Fruit fly (Drosophila melanogaster) whole organism, embryonic: ENCODE measurements around the gene Usp14.

ENCODE experiments used
- Aef1 ChIP-seq: fragments of 200-800 bp; sonication (Bioruptor generic); IDR thresholded peaks from 3 replicates; pipeline ENCODE4 v1.3.6; 2022; ENCODE audit warnings: missing biosample characterization, missing genetic modification characterization
- CG1024 ChIP-seq: fragments of 200-800 bp; sonication (Bioruptor generic); IDR thresholded peaks from 2 replicates; pipeline ENCODE4 v1.3.6; 2022; ENCODE audit warnings: missing biosample characterization, missing genetic modification characterization
- CG10366 ChIP-seq: fragments of 200-800 bp; sonication (Bioruptor generic); IDR thresholded peaks from 2 replicates; pipeline ENCODE4 v1.3.6; 2022; ENCODE audit warnings: missing biosample characterization, missing genetic modification characterization
- CG13775 ChIP-seq: fragments of 200-800 bp; sonication (Bioruptor generic); optimal IDR thresholded peaks from 3 replicates; lab custom pipeline; 2017; ENCODE audit warnings: missing biosample characterization, mild to moderate bottlenecking, missing genetic modification characterization
- CG16863 ChIP-seq: fragments of 200-800 bp; sonication (Bioruptor generic); optimal IDR thresholded peaks from 3 replicates; lab custom pipeline; 2016; ENCODE audit warnings: missing biosample characterization, missing genetic modification characterization
- CG17612 ChIP-seq: fragments of 200-800 bp; sonication (Bioruptor generic); IDR thresholded peaks from 2 replicates; pipeline ENCODE4 v1.3.6; 2022; ENCODE audit warnings: missing biosample characterization, missing genetic modification characterization
- CG2129 ChIP-seq: fragments of 200-800 bp; sonication (Bioruptor generic); IDR thresholded peaks from 2 replicates; pipeline ENCODE4 v1.3.6; 2022; ENCODE audit warnings: missing biosample characterization, missing genetic modification characterization; ENCODE audit not compliant: partially characterized antibody
- CG43689 ChIP-seq: fragments of 200-800 bp; sonication (Bioruptor generic); IDR thresholded peaks from 2 replicates; pipeline ENCODE4 v1.3.6; 2022; ENCODE audit warnings: missing biosample characterization, missing genetic modification characterization
- CG7839 ChIP-seq: fragments of 200-800 bp; sonication (Bioruptor generic); optimal IDR thresholded peaks from 3 replicates; lab custom pipeline; 2018; ENCODE audit warnings: missing biosample characterization, mild to moderate bottlenecking, missing genetic modification characterization, moderate library complexity
- CG7963 ChIP-seq: fragments of 200-800 bp; sonication (Bioruptor generic); IDR thresholded peaks from 3 replicates; pipeline ENCODE4 v1.3.6; 2022; ENCODE audit warnings: missing biosample characterization, missing genetic modification characterization; ENCODE audit not compliant: partially characterized antibody
- CG8765 ChIP-seq: fragments of 200-800 bp; sonication (Bioruptor generic); IDR thresholded peaks from 2 replicates; pipeline ENCODE4 v1.3.6; 2022; ENCODE audit warnings: missing biosample characterization, missing genetic modification characterization
- CG8944 ChIP-seq: fragments of 200-800 bp; sonication (Bioruptor generic); optimal IDR thresholded peaks from 3 replicates; lab custom pipeline; 2016; ENCODE audit warnings: missing biosample characterization, missing genetic modification characterization
- CG9876 ChIP-seq: fragments of 200-800 bp; sonication (Bioruptor generic); optimal IDR thresholded peaks from 2 replicates; lab custom pipeline; 2016; ENCODE audit warnings: missing biosample characterization, missing genetic modification characterization
- Dfd ChIP-seq, 2 experiments: fragments of >200 bp; optimal IDR thresholded peaks; 2 replicates each; lab custom pipeline; 2017; ENCODE audit warnings: missing biosample characterization in 2 of 2, missing genetic modification characterization in 2 of 2
- Eip74EF ChIP-seq, 2 experiments: fragments of 200-800 bp in 1 of 2; fragments of >200 bp in 1 of 2; sonication (Bioruptor generic) in 1 of 2; optimal IDR thresholded peaks; 2 replicates each; lab custom pipeline; 2017 to 2019; ENCODE audit warnings: missing biosample characterization in 2 of 2, missing genetic modification characterization in 2 of 2, mild to moderate bottlenecking in 1 of 2, moderate library complexity in 1 of 2
- H15 ChIP-seq: fragments of 200-800 bp; sonication (Bioruptor generic); IDR thresholded peaks from 3 replicates; pipeline ENCODE4 v1.3.6; 2022; ENCODE audit warnings: missing biosample characterization, missing genetic modification characterization
- Hmx ChIP-seq: fragments of 200-800 bp; sonication (Bioruptor generic); optimal IDR thresholded peaks from 2 replicates; lab custom pipeline; 2016; ENCODE audit warnings: missing biosample characterization, missing genetic modification characterization
- Hsf ChIP-seq: fragments of 200-800 bp; sonication (Bioruptor generic); optimal IDR thresholded peaks from 3 replicates; lab custom pipeline; 2016; ENCODE audit warnings: missing biosample characterization, missing genetic modification characterization
- Lhr ChIP-seq: fragments of 200-800 bp; sonication (Bioruptor generic); optimal IDR thresholded peaks from 3 replicates; lab custom pipeline; 2017; ENCODE audit warnings: mild to moderate bottlenecking, missing biosample characterization, missing genetic modification reagents, missing genetic modification characterization
- Lpt ChIP-seq: fragments of >200 bp; optimal IDR thresholded peaks from 2 replicates; lab custom pipeline; 2018; ENCODE audit warnings: missing biosample characterization, missing genetic modification characterization
- Max ChIP-seq: fragments of 200-800 bp; sonication (Bioruptor generic); optimal IDR thresholded peaks from 2 replicates; lab custom pipeline; 2016; ENCODE audit warnings: missing biosample characterization, mild to moderate bottlenecking, missing genetic modification characterization
- Med ChIP-seq: fragments of 200-800 bp; sonication (Bioruptor generic); peaks from one replicate; lab custom pipeline; 2016; ENCODE audit warnings: missing biosample characterization, missing genetic modification characterization, mild to moderate bottlenecking, inconsistent platforms, moderate library complexity
- Scr ChIP-seq: fragments of 200-800 bp; sonication (Bioruptor generic); IDR thresholded peaks from 2 replicates; pipeline ENCODE4 v1.3.6; 2022; ENCODE audit warnings: missing biosample characterization, missing genetic modification characterization; ENCODE audit not compliant: partially characterized antibody
- ab ChIP-seq: fragments of 200-800 bp; sonication (Bioruptor generic); optimal IDR thresholded peaks from 2 replicates; lab custom pipeline; 2016; ENCODE audit warnings: missing biosample characterization, missing genetic modification characterization
- bigmax ChIP-seq: fragments of 200-800 bp; sonication (Bioruptor generic); optimal IDR thresholded peaks from 2 replicates; lab custom pipeline; 2018; ENCODE audit warnings: missing biosample characterization, mild to moderate bottlenecking, missing genetic modification characterization
- chif ChIP-seq, 2 experiments: fragments of 200-800 bp; sonication (Bioruptor generic); optimal IDR thresholded peaks; 3 replicates each; lab custom pipeline; 2016; ENCODE audit warnings: missing biosample characterization in 2 of 2, missing genetic modification characterization in 2 of 2
- chinmo ChIP-seq: fragments of 200-800 bp; sonication (Bioruptor generic); IDR thresholded peaks from 4 replicates; pipeline ENCODE4 v1.3.6; 2022; ENCODE audit warnings: missing biosample characterization, missing genetic modification characterization; ENCODE audit not compliant: partially characterized antibody
- ci ChIP-seq: fragments of 200-800 bp; sonication (Bioruptor generic); IDR thresholded peaks from 3 replicates; pipeline ENCODE4 v1.3.6; 2022; ENCODE audit warnings: missing biosample characterization, missing genetic modification characterization
- dysf ChIP-seq: fragments of 200-800 bp; sonication (Bioruptor generic); IDR thresholded peaks from 3 replicates; pipeline ENCODE4 v1.3.6; 2022; ENCODE audit warnings: missing biosample characterization, missing genetic modification characterization
- fd102C ChIP-seq: fragments of 200-800 bp; sonication (Bioruptor generic); optimal IDR thresholded peaks from 2 replicates; lab custom pipeline; 2018; ENCODE audit warnings: missing biosample characterization, mild to moderate bottlenecking, missing genetic modification characterization, moderate library complexity
- fd96Cb ChIP-seq: fragments of 200-800 bp; sonication (Bioruptor generic); optimal IDR thresholded peaks from 2 replicates; lab custom pipeline; 2018; ENCODE audit warnings: missing biosample characterization, mild to moderate bottlenecking, missing genetic modification characterization, moderate library complexity
- gfzf ChIP-seq: fragments of 200-800 bp; sonication (Bioruptor generic); optimal IDR thresholded peaks from 2 replicates; lab custom pipeline; 2016; ENCODE audit warnings: missing biosample characterization, mild to moderate bottlenecking, missing genetic modification characterization, moderate library complexity
- gsb-n ChIP-seq: fragments of 200-800 bp; sonication (Bioruptor generic); optimal IDR thresholded peaks from 3 replicates; lab custom pipeline; 2018; ENCODE audit warnings: missing biosample characterization, mild to moderate bottlenecking, missing genetic modification characterization
- insv ChIP-seq, 2 experiments: fragments of 200-800 bp; sonication (Bioruptor generic); optimal IDR thresholded peaks; 3 replicates each; lab custom pipeline; 2016 to 2018; ENCODE audit warnings: missing biosample characterization in 2 of 2, missing genetic modification characterization in 2 of 2
- lov ChIP-seq, 2 experiments: fragments of 200-800 bp in 1 of 2; fragments of >200 bp in 1 of 2; sonication (Bioruptor generic) in 1 of 2; IDR thresholded peaks in 1 of 2; optimal IDR thresholded peaks in 1 of 2; 2 replicates in 1 of 2; 3 replicates in 1 of 2; pipeline versions ENCODE4 v1.3.6 to Lab custom; 2017 to 2022; ENCODE audit warnings: missing biosample characterization in 1 of 2, missing genetic modification characterization in 1 of 2
- odd ChIP-seq: fragments of 200-800 bp; sonication (Bioruptor generic); optimal IDR thresholded peaks from 2 replicates; lab custom pipeline; 2017; ENCODE audit warnings: missing biosample characterization, mild to moderate bottlenecking, missing genetic modification characterization
- pita ChIP-seq: fragments of 200-800 bp; sonication (Bioruptor generic); optimal IDR thresholded peaks from 2 replicates; lab custom pipeline; 2017; ENCODE audit warnings: missing biosample characterization, mild to moderate bottlenecking, missing genetic modification characterization
- pnt ChIP-seq: fragments of 200-800 bp; sonication (Bioruptor generic); optimal IDR thresholded peaks from 3 replicates; lab custom pipeline; 2016; ENCODE audit warnings: missing biosample characterization, missing genetic modification characterization
- pum ChIP-seq: fragments of 200-800 bp; sonication (Bioruptor generic); optimal IDR thresholded peaks from 2 replicates; lab custom pipeline; 2016; ENCODE audit warnings: missing biosample characterization, missing genetic modification characterization
- run ChIP-seq: fragments of 200-800 bp; sonication (Bioruptor generic); optimal IDR thresholded peaks from 3 replicates; lab custom pipeline; 2018; ENCODE audit warnings: missing biosample characterization, mild to moderate bottlenecking, missing genetic modification characterization
- sc ChIP-seq, 3 experiments: fragments of >200 bp in 2 of 3; fragments of 200-800 bp in 1 of 3; sonication (Bioruptor generic) in 1 of 3; optimal IDR thresholded peaks; 2 replicates in 2 of 3; 3 replicates in 1 of 3; lab custom pipeline; 2017; ENCODE audit warnings: mild to moderate bottlenecking in 1 of 3, missing biosample characterization in 1 of 3, missing genetic modification characterization in 1 of 3, missing genetic modification reagents in 1 of 3
- sd ChIP-seq: fragments of 200-800 bp; sonication (Bioruptor generic); optimal IDR thresholded peaks from 3 replicates; lab custom pipeline; 2018; ENCODE audit warnings: missing biosample characterization, mild to moderate bottlenecking, missing genetic modification characterization, moderate library complexity
- slbo ChIP-seq: fragments of 200-800 bp; sonication (Bioruptor generic); IDR thresholded peaks from 2 replicates; pipeline ENCODE4 v1.3.6; 2022; ENCODE audit warnings: missing biosample characterization, missing genetic modification characterization
- slp2 ChIP-seq: fragments of 200-800 bp; sonication (Bioruptor generic); optimal IDR thresholded peaks from 2 replicates; lab custom pipeline; 2016; ENCODE audit warnings: missing biosample characterization, missing genetic modification characterization
- sob ChIP-seq: fragments of 200-800 bp; sonication (Bioruptor generic); IDR thresholded peaks from 2 replicates; pipeline ENCODE4 v1.3.6; 2022; ENCODE audit warnings: missing biosample characterization, missing genetic modification characterization
- ttk ChIP-seq: fragments of 200-800 bp; sonication (Bioruptor generic); IDR thresholded peaks from 2 replicates; pipeline ENCODE4 v2.1.2; 2022; ENCODE audit warnings: missing biosample characterization, missing genetic modification characterization
- unc-4 ChIP-seq: fragments of 200-800 bp; sonication (Bioruptor generic); IDR thresholded peaks from 2 replicates; pipeline ENCODE4 v1.3.6; 2022; ENCODE audit warnings: missing biosample characterization, missing genetic modification characterization; ENCODE audit not compliant: partially characterized antibody
- wdn ChIP-seq: fragments of 200-800 bp; sonication (Bioruptor generic); IDR thresholded peaks from 2 replicates; pipeline ENCODE4 v1.3.6; 2022; ENCODE audit warnings: missing biosample characterization, missing genetic modification characterization
- z ChIP-seq: fragments of 200-800 bp; sonication (Bioruptor generic); IDR thresholded peaks from 3 replicates; pipeline ENCODE4 v1.3.6; 2022; ENCODE audit warnings: missing biosample characterization, missing genetic modification characterization
- zfh2 ChIP-seq: fragments of 200-800 bp; sonication (Bioruptor generic); optimal IDR thresholded peaks from 2 replicates; lab custom pipeline; 2016; ENCODE audit warnings: missing biosample characterization, missing genetic modification characterization

The Usp14 gene

dm6 chr2L:10299810-10300147 is 14.4 kb downstream of the Usp14 start, which contains the start of gene CYLD (continued):
- TF ChIP-seq CG7839 (tag; lab: Kevin White, UChicago) (peak; percentile 80), bigmax (no peak), gfzf (GFP tag; lab: Kevin White, UChicago) (peak; percentile 37), Dfd (GFP tag; optimal IDR thresholded peaks at IDR 0.05; lab: Kevin White, UChicago) (no peak), chinmo (no peak), pnt (GFP tag; lab: Kevin White, UChicago) (peak; percentile 2), CG13775 (GFP tag; lab: Kevin White, UChicago) (peak; percentile 63), fd96Cb (tag; lab: Kevin White, UChicago) (peak; percentile 54), ci (GFP tag; lab: Robert Waterston, UW) (peak; percentile 83; the same call in 1 of the 3 replicates), CG17612 (GFP tag; lab: Robert Waterston, UW) (no peak), Scr (no peak; the same call in 1 of the 2 replicates), CG16863 (GFP tag; lab: Kevin White, UChicago) (peak; percentile 14), CG10366 (peak; percentile 41; the same call in 1 of the 2 replicates), CG2129 (GFP tag; lab: Robert Waterston, UW) (no peak), fd102C (GFP tag; lab: Kevin White, UChicago) (no peak), unc-4 (GFP tag; lab: Robert Waterston, UW) (no peak; the same call in 1 of the 2 replicates), odd (peak; percentile 70), CG1024 (GFP tag; lab: Robert Waterston, UW) (peak; percentile 44; the same call in 1 of the 2 replicates), sc (optimal IDR thresholded peaks at IDR 0.05; lab: Kevin White, UChicago) (no peak), sc (GFP tag; optimal IDR thresholded peaks at IDR 0.05; lab: Kevin White, UChicago) (peak; percentile 13), Med (GFP tag; lab: Kevin White, UChicago) (peak; percentile 83), CG8944 (GFP tag; lab: Kevin White, UChicago) (no peak), sob (GFP tag; lab: Robert Waterston, UW) (peak; percentile 66; the same call in 1 of the 2 replicates), gsb-n (tag; lab: Kevin White, UChicago) (peak; percentile 75), slbo (peak; percentile 77), pum (no peak), dysf (GFP tag; lab: Robert Waterston, UW) (peak; percentile 62; the same call in 1 of the 3 replicates), z (GFP tag; lab: Robert Waterston, UW) (no peak), lov (optimal IDR thresholded peaks at IDR 0.05; lab: Kevin White, UChicago) (no peak), lov (GFP tag; IDR thresholded peaks at IDR 0.05; lab: Robert Waterston, UW) (no peak; the same call in 2 of the 3 replicates), Hmx (GFP tag; lab: Kevin White, UChicago) (peak; percentile 32), ttk (no peak), insv (GFP tag; optimal IDR thresholded peaks at IDR 0.05; lab: Kevin White, UChicago) (no peak), zfh2 (GFP tag; lab: Kevin White, UChicago) (no peak), pita (GFP tag; lab: Kevin White, UChicago) (no peak), Lpt (GFP tag; lab: Kevin White, UChicago) (no peak), ab (GFP tag; lab: Kevin White, UChicago) (no peak), CG8765 (GFP tag; lab: Robert Waterston, UW) (no peak), CG7963 (GFP tag; lab: Robert Waterston, UW) (no peak), Hsf (GFP tag; lab: Kevin White, UChicago) (peak; percentile 58), slp2 (GFP tag; lab: Kevin White, UChicago) (no peak), sd (tag; lab: Kevin White, UChicago) (peak; percentile 65), Lhr (GFP tag; lab: Kevin White, UChicago) (peak; percentile 23), wdn (GFP tag; lab: Robert Waterston, UW) (peak; percentile 36; the same call in 1 of the 2 replicates), chif (GFP tag; optimal IDR thresholded peaks at IDR 0.05; lab: Kevin White, UChicago) (peak in 1 of 2 experiments; percentile 8), CG43689 (GFP tag; lab: Robert Waterston, UW) (no peak), Eip74EF (GFP tag; optimal IDR thresholded peaks at IDR 0.05; lab: Kevin White, UChicago) (peak in 1 of 2 experiments; percentile 64), CG9876 (no peak), Max (GFP tag; lab: Kevin White, UChicago) (peak; percentile 29), H15 (GFP tag; lab: Robert Waterston, UW) (no peak), Aef1 (GFP tag; lab: Robert Waterston, UW) (no peak; the same call in 2 of the 3 replicates), run (no peak)
